Worm (Caenorhabditis elegans) whole organism, midembryonic: ENCODE measurements around the gene snx-13.

Experiments used
- T22C8.4 ChIP-seq: fragments of 200-800 bp; sonication (Bioruptor generic); IDR thresholded peaks from 2 replicates; pipeline ENCODE4 v1.3.6; 2022; ENCODE audit warnings: missing genetic modification characterization, missing compliant biosample characterization
- cog-1 ChIP-seq: sonication (generic microtip); optimal IDR thresholded peaks from 2 replicates; lab custom pipeline; 2016; ENCODE audit warnings: missing genetic modification characterization, missing compliant biosample characterization
- flt-1 ChIP-seq: fragments of 200-800 bp; sonication (Bioruptor generic); IDR thresholded peaks from 2 replicates; pipeline ENCODE4 v1.3.6; 2022; ENCODE audit warnings: missing genetic modification characterization, missing compliant biosample characterization
- klf-2 ChIP-seq: fragments of 200-800 bp; sonication (Bioruptor generic); conservative IDR thresholded peaks from 2 replicates; pipeline ENCODE4 v1.3.6; 2022; ENCODE audit warnings: missing genetic modification reagents, missing genetic modification characterization, missing compliant biosample characterization
- ref-1 ChIP-seq: fragments of 200-800 bp; sonication (Bioruptor generic); conservative IDR thresholded peaks from 2 replicates; pipeline ENCODE4 v1.3.6; 2022; ENCODE audit warnings: missing genetic modification reagents, missing genetic modification characterization, missing compliant biosample characterization
- tab-1 ChIP-seq: fragments of 200-800 bp; sonication (Bioruptor generic); IDR thresholded peaks from 2 replicates; pipeline ENCODE4 v1.3.6; 2022; ENCODE audit warnings: missing genetic modification characterization, missing compliant biosample characterization
- ztf-29 ChIP-seq: fragments of 200-800 bp; sonication (Bioruptor generic); IDR thresholded peaks from 2 replicates; pipeline ENCODE4 v1.3.6; 2022; ENCODE audit warnings: missing genetic modification reagents, missing genetic modification characterization, missing compliant biosample characterization

ce11 chrIV:17116821-17117220, 29.6 kb upstream of the snx-13 start:
- no peak for TF ChIP-seq klf-2 (GFP tag; lab: Robert Waterston, UW)
- no peak for TF ChIP-seq ref-1 (GFP tag; lab: Robert Waterston, UW)
- no peak for TF ChIP-seq cog-1 (tag; lab: Kevin White, UChicago)
- no peak for TF ChIP-seq ztf-29 (GFP tag; lab: Robert Waterston, UW)
- TF ChIP-seq flt-1 = no peak
- TF ChIP-seq tab-1 = 0 out of 2 replicates have a peak, but pooled peaks have one; percentile 51
- no peak for TF ChIP-seq T22C8.4 (GFP tag; lab: Robert Waterston, UW)
